Fruit fly (Drosophila melanogaster): Measurements from ENCODE around the gene Fur1.

Gene Fur1

dm6 chr3R:25515450-25516288 lies 42.8 kb upstream of the Fur1 start, which contains the start of gene msi (continued):
- peak; percentile 98 for TF ChIP-seq D19A (tag; optimal IDR thresholded peaks at IDR 0.05)
- no peak for TF ChIP-seq TFAM (GFP tag; optimal IDR thresholded peaks at IDR 0.05)
- peak; percentile 99 for TF ChIP-seq Spps (tag; optimal IDR thresholded peaks at IDR 0.05)
- peak; percentile 77 for TF ChIP-seq dan (GFP tag; IDR thresholded peaks at IDR 0.05)
- no peak; the same call in 1 of the 3 replicates for TF ChIP-seq Opbp (GFP tag; IDR thresholded peaks at IDR 0.05; ENCODE audit: partially characterized antibody)
- TF ChIP-seq esg (GFP tag; conservative IDR thresholded peaks at IDR 0.05): peak; percentile 99
- peak; percentile 68 for TF ChIP-seq Atf-2 (GFP tag; optimal IDR thresholded peaks at IDR 0.05)
- TF ChIP-seq CG33557 (GFP tag; optimal IDR thresholded peaks at IDR 0.05): peak; percentile 97
- peak; percentile 97 for TF ChIP-seq Ravus (GFP tag; IDR thresholded peaks at IDR 0.05)
- peak; percentile 37 for TF ChIP-seq p53 (GFP tag; optimal IDR thresholded peaks at IDR 0.05)
- TF ChIP-seq Chrac-16 (GFP tag; optimal IDR thresholded peaks at IDR 0.05): peak; percentile 96
- peak; percentile 99 for TF ChIP-seq Hr3 (GFP tag; optimal IDR thresholded peaks at IDR 0.05)
- peak; percentile 20 for TF ChIP-seq CG3163 (GFP tag; optimal IDR thresholded peaks at IDR 0.05)
- TF ChIP-seq CkIIα-i1 (GFP tag; IDR thresholded peaks at IDR 0.05): peak; percentile 89
- TF ChIP-seq row (GFP tag; IDR thresholded peaks at IDR 0.05): peak; percentile 100
- peak; percentile 46 for TF ChIP-seq HmgD (GFP tag; optimal IDR thresholded peaks at IDR 0.05)
- TF ChIP-seq NK7.1 (GFP tag; optimal IDR thresholded peaks at IDR 0.05): peak; percentile 68
- TF ChIP-seq CG1832 (GFP tag; optimal IDR thresholded peaks at IDR 0.05): peak; percentile 90
- peak; percentile 98 for TF ChIP-seq Aef1 (GFP tag; IDR thresholded peaks at IDR 0.05)
- peak; percentile 46 for TF ChIP-seq CG15479 (GFP tag; optimal IDR thresholded peaks at IDR 0.05)
- peak; percentile 80 for TF ChIP-seq wek (GFP tag; optimal IDR thresholded peaks at IDR 0.05)
- TF ChIP-seq CG6175 (GFP tag; IDR thresholded peaks at IDR 0.05): peak; percentile 98
- peak; percentile 97 for TF ChIP-seq Atf6 (GFP tag; IDR thresholded peaks at IDR 0.05)
- peak; percentile 100 for TF ChIP-seq vvl (GFP tag; IDR thresholded peaks at IDR 0.05)
- peak; percentile 97 for TF ChIP-seq Med (GFP tag)
- TF ChIP-seq CG3281 (GFP tag; optimal IDR thresholded peaks at IDR 0.05): peak; percentile 98
- peak; percentile 97 for TF ChIP-seq CG10543 (GFP tag; optimal IDR thresholded peaks at IDR 0.05)
- peak; percentile 94 for TF ChIP-seq CG4328 (GFP tag; optimal IDR thresholded peaks at IDR 0.05)
- peak; percentile 99 for TF ChIP-seq CG18599 (GFP tag; optimal IDR thresholded peaks at IDR 0.05)
- peak; percentile 65 for TF ChIP-seq CG13287 (GFP tag; IDR thresholded peaks at IDR 0.05; ENCODE audit: partially characterized antibody)
- peak; percentile 98 for TF ChIP-seq CG2875 (GFP tag; optimal IDR thresholded peaks at IDR 0.05)
- TF ChIP-seq CG17568 (GFP tag; optimal IDR thresholded peaks at IDR 0.05): peak; percentile 92
- peak; percentile 96 for TF ChIP-seq CG12155 (GFP tag; optimal IDR thresholded peaks at IDR 0.05)
- peak; percentile 99 for TF ChIP-seq ttk (GFP tag; IDR thresholded peaks at IDR 0.05)
- TF ChIP-seq CG34376 (GFP tag; optimal IDR thresholded peaks at IDR 0.05): peak; percentile 79
- TF ChIP-seq Dip2 (GFP tag; IDR thresholded peaks at IDR 0.05): peak; percentile 71
- TF ChIP-seq slbo (GFP tag; IDR thresholded peaks at IDR 0.05): peak; percentile 99
- TF ChIP-seq jing (GFP tag; optimal IDR thresholded peaks at IDR 0.05): peak; percentile 84
- TF ChIP-seq Nf-YA (GFP tag; IDR thresholded peaks at IDR 0.05): peak; percentile 98
- no peak for TF ChIP-seq sc (optimal IDR thresholded peaks at IDR 0.05)
- peak; percentile 99 for TF ChIP-seq sc (GFP tag; optimal IDR thresholded peaks at IDR 0.05)
- peak; percentile 38 for TF ChIP-seq gfzf (GFP tag; optimal IDR thresholded peaks at IDR 0.05)
- no peak for TF ChIP-seq Tbp (GFP tag; optimal IDR thresholded peaks at IDR 0.05)
- peak; percentile 97 for TF ChIP-seq Taf1 (GFP tag; IDR thresholded peaks at IDR 0.05)
- TF ChIP-seq lov (optimal IDR thresholded peaks at IDR 0.05): no peak
- TF ChIP-seq lov (GFP tag; IDR thresholded peaks at IDR 0.05): peak; percentile 98
- peak; percentile 91 for TF ChIP-seq CG8359 (GFP tag; optimal IDR thresholded peaks at IDR 0.05; ENCODE audit: borderline replicate concordance)
- peak; percentile 50 for TF ChIP-seq Kr (GFP tag; optimal IDR thresholded peaks at IDR 0.05)
- peak; percentile 100 for TF ChIP-seq CG12391 (tag; optimal IDR thresholded peaks at IDR 0.05)
- TF ChIP-seq eve (GFP tag; optimal IDR thresholded peaks at IDR 0.05): peak in 1 of 2 experiments; percentile 58
